Fruit fly (Drosophila melanogaster) S2 (cell line): Measurements from ENCODE around the gene CG14014.

ENCODE experiments used
- CG8478 ChIP-seq: fragments of >200 bp; optimal IDR thresholded peaks from 2 replicates; lab custom pipeline; 2018
- CTCF ChIP-seq, 2 experiments: fragments of >200 bp; optimal IDR thresholded peaks; 2 replicates each; lab custom pipeline; 2018

Gene CG14014

DNA sequence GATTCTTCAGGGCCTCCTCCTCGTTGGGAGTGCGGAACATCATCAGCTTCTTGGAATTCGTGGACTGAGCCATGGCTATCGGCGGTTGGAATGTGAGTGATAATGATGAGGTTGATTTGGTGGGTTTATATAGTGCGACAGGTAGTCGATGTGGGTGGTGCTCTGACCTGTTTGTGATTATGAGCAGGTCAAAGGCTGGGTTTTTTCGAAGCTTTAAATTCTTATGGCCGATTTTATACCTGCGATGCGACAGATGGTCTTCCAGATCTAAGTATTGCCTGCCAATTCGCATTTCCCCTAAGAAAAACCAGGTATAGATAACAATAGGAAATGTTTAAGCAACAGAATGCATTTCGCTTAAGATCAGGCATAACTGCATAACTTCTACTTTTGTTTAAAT lies at the start of gene CG14014:
Gene CG14014, minus strand, starts transcription at position 101 of the 400 bp plus-strand sequence.
- TF ChIP-seq CG8478 (lab: Kevin White, UChicago) (no peak), CTCF (optimal IDR thresholded peaks at IDR 0.05; lab: Kevin White, UChicago) (no peak)

DNA sequence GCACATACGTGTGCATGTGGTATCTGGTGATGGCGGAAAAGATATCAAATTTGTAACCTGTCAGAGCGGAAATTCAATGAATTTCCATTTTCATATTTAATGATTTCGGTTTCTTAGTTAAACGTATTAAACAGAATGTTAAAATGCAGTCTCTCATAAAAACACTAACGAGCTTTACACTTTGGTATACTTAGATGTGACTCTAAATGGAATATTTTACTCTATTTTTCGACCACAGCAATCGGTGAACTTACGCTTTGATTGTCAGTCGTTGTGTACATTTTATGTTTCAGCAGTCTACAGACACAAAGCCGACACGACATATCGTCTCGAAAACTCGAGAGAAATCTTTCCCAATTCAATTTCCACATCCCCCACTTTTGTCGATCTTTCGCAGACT lies 45.9 kb upstream of the CG14014 start, which contains the start of gene CG18266:
Gene CG18266, plus strand, starts transcription at position 301 of the 400 bp plus-strand sequence.
- TF ChIP-seq CTCF (optimal IDR thresholded peaks at IDR 0.05; lab: Kevin White, UChicago) (no peak), CG8478 (lab: Kevin White, UChicago) (no peak)

DNA sequence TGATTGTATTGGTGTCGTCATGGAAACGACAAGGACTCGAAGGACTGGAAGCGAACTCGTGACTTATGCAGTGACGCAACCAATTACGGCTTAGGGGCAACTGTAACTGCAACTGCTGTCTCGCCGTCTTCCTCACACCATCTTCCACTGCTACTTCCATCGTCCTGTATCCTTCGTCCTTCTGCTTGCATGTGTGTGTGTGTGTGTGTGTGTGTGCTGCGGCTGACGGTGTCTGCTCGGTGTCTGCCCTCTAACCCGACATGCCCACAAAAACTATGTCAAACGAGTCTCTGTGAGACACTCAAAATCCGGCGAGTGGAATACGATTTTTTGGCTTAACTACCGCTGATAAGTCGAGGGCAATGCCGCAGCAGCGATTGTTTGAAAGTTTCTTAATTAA lies 43.2 kb upstream of the CG14014 start:
- no peak for TF ChIP-seq CG8478 (lab: Kevin White, UChicago)
- TF ChIP-seq CTCF (optimal IDR thresholded peaks at IDR 0.05; lab: Kevin White, UChicago): no peak

DNA sequence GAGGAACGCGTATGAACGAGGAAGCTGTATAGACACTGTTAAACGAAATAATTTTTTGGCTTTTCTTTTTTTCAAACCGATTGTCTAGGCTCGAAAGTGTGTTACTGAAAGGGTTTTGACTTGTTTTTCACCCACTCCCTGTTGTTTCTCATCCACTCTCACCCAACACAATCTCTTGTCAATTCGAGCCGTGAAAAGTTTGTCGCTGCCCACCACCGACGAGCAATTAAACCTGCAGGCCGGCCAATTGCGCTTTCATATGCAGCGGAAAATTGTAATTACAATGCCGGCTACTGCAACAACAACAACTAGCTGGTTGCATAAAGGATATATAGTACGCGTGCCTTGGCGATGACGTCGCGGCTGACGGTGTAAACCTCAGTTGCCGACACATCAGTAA lies 37.7 kb upstream of the CG14014 start, which contains the start of gene CG7251:
Gene CG7251, minus strand, starts transcription at position 101 of the 400 bp plus-strand sequence.
- TF ChIP-seq CG8478 (lab: Kevin White, UChicago) (no peak), CTCF (optimal IDR thresholded peaks at IDR 0.05; lab: Kevin White, UChicago) (no peak)

DNA sequence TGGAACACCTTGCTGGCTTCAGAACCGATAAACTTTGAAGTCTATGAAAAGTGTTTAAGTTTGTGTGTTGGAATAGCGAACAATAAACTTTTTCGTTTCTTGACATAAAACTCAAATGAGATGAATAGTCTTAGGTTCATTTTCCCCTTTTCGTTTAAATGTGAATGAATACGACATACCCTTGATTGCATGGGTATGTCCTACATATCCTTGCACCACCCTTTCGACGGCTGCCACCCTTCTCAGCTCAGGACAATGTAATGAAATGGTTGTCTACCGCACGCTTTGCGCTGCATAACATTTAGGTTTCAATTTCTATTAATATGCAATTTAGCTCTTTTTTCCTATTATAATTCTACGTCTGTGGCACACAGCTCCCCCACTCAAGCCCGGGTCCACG lies 30.4 kb upstream of the CG14014 start, which contains the start of gene CG14011:
Gene CG14011, minus strand, starts transcription at position 101 of the 400 bp plus-strand sequence.
- TF ChIP-seq CTCF (optimal IDR thresholded peaks at IDR 0.05; lab: Kevin White, UChicago) (no peak), CG8478 (lab: Kevin White, UChicago) (no peak)

dm6 chr2L:5569503-5569902 lies 18.9 kb upstream of the CG14014 start:
- no peak for TF ChIP-seq CTCF (optimal IDR thresholded peaks at IDR 0.05; lab: Kevin White, UChicago)
- TF ChIP-seq CG8478 (lab: Kevin White, UChicago): no peak

dm6 chr2L:5567103-5567502 lies 16.5 kb upstream of the CG14014 start:
- TF ChIP-seq CTCF (optimal IDR thresholded peaks at IDR 0.05; lab: Kevin White, UChicago) (no peak), CG8478 (lab: Kevin White, UChicago) (no peak)

DNA sequence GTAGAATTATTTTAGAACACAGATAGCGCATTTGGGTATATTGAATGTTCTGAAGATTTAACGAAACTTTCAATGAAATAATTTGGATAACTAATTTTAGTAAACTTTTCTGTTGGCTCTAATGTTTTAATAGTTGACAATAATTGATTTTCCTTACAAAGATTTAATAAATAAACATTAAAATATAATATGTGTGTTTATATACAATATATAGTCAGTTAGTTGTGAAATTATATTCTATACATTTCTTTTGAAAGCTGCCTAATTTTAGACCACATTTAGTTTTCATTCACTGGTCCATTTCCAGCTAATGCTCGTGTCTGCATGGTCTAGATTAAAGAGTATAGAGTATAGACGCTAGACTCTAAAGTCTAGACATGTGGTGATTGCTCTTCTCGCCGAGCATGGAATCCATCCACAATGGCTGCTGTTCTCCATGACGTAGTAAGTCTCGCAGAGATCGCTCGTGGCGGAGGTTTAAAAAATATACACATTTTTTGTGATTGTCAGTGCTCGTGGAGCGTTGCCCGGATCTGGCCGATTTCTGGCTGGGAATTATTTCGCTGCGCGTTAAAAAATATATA lies 8.3 kb upstream of the CG14014 start, which contains the start of gene GluRIIB:
Gene GluRIIB, plus strand, starts transcription at position 534 of the 584 bp plus-strand sequence.
- TF ChIP-seq CG8478 (lab: Kevin White, UChicago): no peak
- TF ChIP-seq CTCF (optimal IDR thresholded peaks at IDR 0.05; lab: Kevin White, UChicago): no peak

dm6 chr2L:5554818-5555217 lies 4.2 kb upstream of the CG14014 start, which contains the start of gene GluRIIA:
GluRIIA (plus strand) TSS chr2L:5555072.
- TF ChIP-seq CG8478 (lab: Kevin White, UChicago) (no peak), CTCF (optimal IDR thresholded peaks at IDR 0.05; lab: Kevin White, UChicago) (no peak)

DNA sequence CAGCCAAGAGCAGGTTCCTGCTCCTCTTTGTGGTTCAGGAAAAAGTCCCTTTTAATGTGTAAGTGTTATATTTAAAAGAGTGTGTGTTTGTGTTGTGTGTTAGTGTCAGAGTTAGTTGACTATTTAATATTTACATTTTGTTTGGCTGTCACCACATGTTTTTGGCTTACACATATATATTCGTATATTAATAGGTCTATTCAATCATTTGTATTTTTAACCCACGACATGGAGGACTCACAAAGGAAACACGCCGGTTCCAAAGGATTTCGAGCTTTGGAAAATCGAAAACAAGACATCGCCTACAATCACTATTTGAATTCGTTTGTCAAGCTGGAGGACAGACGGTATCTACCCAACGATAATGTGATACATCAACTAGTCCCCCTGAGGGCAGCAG lies 3.1 kb upstream of the CG14014 start, which contains the start of the genes CG14013 and CG14017:
Gene CG14013, minus strand, starts transcription at position 101 of the 400 bp plus-strand sequence.
Gene CG14017, plus strand, starts transcription at position 148 of the 400 bp plus-strand sequence.
- no peak for TF ChIP-seq CG8478 (lab: Kevin White, UChicago)
- no peak for TF ChIP-seq CTCF (optimal IDR thresholded peaks at IDR 0.05; lab: Kevin White, UChicago)

- no peak for TF ChIP-seq CTCF (optimal IDR thresholded peaks at IDR 0.05; lab: Kevin White, UChicago)
- no peak for TF ChIP-seq CG8478 (lab: Kevin White, UChicago)
Measured at dm6 chr2L:5551538-5551937, 903 bp upstream of the CG14014 start, which contains the start of gene CG18269. CG18269 (plus strand) TSS chr2L:5551838.

DNA sequence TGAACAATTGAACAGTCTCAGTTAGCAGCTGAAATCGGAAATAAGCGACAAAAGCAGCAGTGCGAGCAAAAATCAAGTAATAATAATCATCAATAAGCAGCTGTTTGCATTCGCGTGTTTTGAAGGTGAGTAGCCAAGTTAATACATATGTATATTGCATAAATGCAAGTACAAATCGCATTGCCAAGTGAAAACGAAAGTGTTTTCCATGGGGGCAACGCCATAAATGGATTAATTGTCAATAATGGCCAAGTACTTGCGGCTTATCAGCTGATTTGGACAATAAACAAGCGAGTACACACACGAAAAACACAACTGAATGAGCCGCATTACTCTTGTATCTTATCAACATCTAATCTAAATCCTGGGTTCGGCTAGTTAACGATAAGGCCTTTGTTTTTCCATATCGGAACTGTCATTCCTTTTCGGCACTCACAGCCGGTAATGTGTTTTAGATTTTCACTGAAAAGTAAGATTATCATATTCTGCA lies 3.3 kb downstream of the CG14014 start:
- TF ChIP-seq CG8478 (lab: Kevin White, UChicago): no peak
- no peak for TF ChIP-seq CTCF (optimal IDR thresholded peaks at IDR 0.05; lab: Kevin White, UChicago)

dm6 chr2L:5546518-5547287 lies 3.9 kb downstream of the CG14014 start, which contains the start of gene Oscillin:
Oscillin (plus strand) TSS chr2L:5547086.
- TF ChIP-seq CTCF (optimal IDR thresholded peaks at IDR 0.05; lab: Kevin White, UChicago) (no peak), CG8478 (lab: Kevin White, UChicago) (no peak)

DNA sequence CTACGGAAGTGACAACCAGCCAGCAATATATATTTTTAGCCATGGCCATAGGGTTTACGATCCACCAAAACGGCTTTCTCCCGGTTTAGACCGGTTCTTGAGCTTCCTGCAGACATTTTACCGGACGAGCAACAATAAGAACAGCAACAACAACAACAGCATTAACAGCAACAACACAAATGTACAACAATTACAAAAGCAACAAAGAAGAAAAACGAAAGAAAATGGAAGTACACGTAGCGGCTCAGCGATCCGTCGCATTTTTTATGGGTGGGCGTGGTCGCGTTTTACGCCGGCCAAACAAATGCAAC lies 4.5 kb downstream of the CG14014 start:
- TF ChIP-seq CTCF (optimal IDR thresholded peaks at IDR 0.05; lab: Kevin White, UChicago) (no peak), CG8478 (lab: Kevin White, UChicago) (no peak)
